Fruit fly (Drosophila melanogaster) whole organism, embryonic: ENCODE data around the gene CG6041.
A peak's percentile ranks its signal among the peaks of the same experiment; 100 is the strongest.

Experiments used
- Antp ChIP-seq: fragments of 200-800 bp; sonication (Bioruptor generic); optimal IDR thresholded peaks from 3 replicates; lab custom pipeline; 2016; ENCODE audit warnings: missing biosample characterization, missing genetic modification characterization
- Asciz ChIP-seq: fragments of 200-800 bp; sonication (Bioruptor generic); optimal IDR thresholded peaks from 2 replicates; lab custom pipeline; 2017; ENCODE audit warnings: missing biosample characterization, mild to moderate bottlenecking, missing genetic modification characterization, missing genetic modification reagents
- Atf3 ChIP-seq: fragments of 200-800 bp; sonication (Bioruptor generic); optimal IDR thresholded peaks from 3 replicates; lab custom pipeline; 2016; ENCODE audit warnings: missing biosample characterization, missing genetic modification characterization
- CG12299 ChIP-seq: fragments of 200-800 bp; sonication (Bioruptor generic); optimal IDR thresholded peaks from 2 replicates; lab custom pipeline; 2018; ENCODE audit warnings: missing biosample characterization, mild to moderate bottlenecking, missing genetic modification characterization
- CG13424 ChIP-seq: fragments of 200-800 bp; sonication (Bioruptor generic); optimal IDR thresholded peaks from 2 replicates; lab custom pipeline; 2019; ENCODE audit warnings: missing biosample characterization, mild to moderate bottlenecking, missing genetic modification characterization, moderate library complexity
- CG15011 ChIP-seq: fragments of 200-800 bp; sonication (Bioruptor generic); optimal IDR thresholded peaks from 3 replicates; lab custom pipeline; 2018; ENCODE audit warnings: missing biosample characterization, mild to moderate bottlenecking, missing genetic modification characterization
- CG15601 ChIP-seq: fragments of 200-800 bp; sonication (Bioruptor generic); optimal IDR thresholded peaks from 3 replicates; lab custom pipeline; 2019; ENCODE audit warnings: missing biosample characterization, mild to moderate bottlenecking, missing genetic modification characterization, moderate library complexity
- CG17328 ChIP-seq: fragments of 200-800 bp; sonication (Bioruptor generic); IDR thresholded peaks from 2 replicates; pipeline ENCODE4 v1.3.6; 2022; ENCODE audit warnings: missing biosample characterization, missing genetic modification characterization
- CG17359 ChIP-seq: fragments of 200-800 bp; sonication (Bioruptor generic); optimal IDR thresholded peaks from 3 replicates; lab custom pipeline; 2018; ENCODE audit warnings: missing biosample characterization, mild to moderate bottlenecking, missing genetic modification characterization, moderate library complexity
- CG17829 ChIP-seq: fragments of 200-800 bp; optimal IDR thresholded peaks from 2 replicates; lab custom pipeline; 2019; ENCODE audit warnings: missing biosample characterization, mild to moderate bottlenecking, missing genetic modification characterization, moderate library complexity
- CG18599 ChIP-seq: fragments of 200-800 bp; sonication (Bioruptor generic); optimal IDR thresholded peaks from 3 replicates; lab custom pipeline; 2017; ENCODE audit warnings: missing biosample characterization, missing genetic modification characterization, mild to moderate bottlenecking, moderate library complexity, missing genetic modification reagents
- CG31388 ChIP-seq: fragments of 200-800 bp; sonication (Bioruptor generic); optimal IDR thresholded peaks from 2 replicates; lab custom pipeline; 2016; ENCODE audit warnings: missing biosample characterization, missing genetic modification characterization
- CG31441 ChIP-seq: fragments of 200-800 bp; sonication (Bioruptor generic); IDR thresholded peaks from 2 replicates; pipeline ENCODE4 v1.3.6; 2022; ENCODE audit warnings: missing biosample characterization, missing genetic modification characterization
- CG4707 ChIP-seq: fragments of 200-800 bp; sonication (Bioruptor generic); optimal IDR thresholded peaks from 2 replicates; lab custom pipeline; 2018; ENCODE audit warnings: missing biosample characterization, mild to moderate bottlenecking, missing genetic modification characterization, moderate library complexity
- CG5953 ChIP-seq: fragments of 200-800 bp; sonication (Bioruptor generic); IDR thresholded peaks from 2 replicates; pipeline ENCODE4 v1.3.6; 2022; ENCODE audit warnings: missing biosample characterization, missing genetic modification characterization
- CG6689 ChIP-seq: fragments of 200-800 bp; sonication (Bioruptor generic); IDR thresholded peaks from 2 replicates; pipeline ENCODE4 v1.3.6; 2022; ENCODE audit warnings: missing biosample characterization, missing genetic modification characterization
- CG6791 ChIP-seq: fragments of 200-800 bp; sonication (Bioruptor generic); IDR thresholded peaks from 3 replicates; pipeline ENCODE4 v1.3.6; 2022; ENCODE audit warnings: missing biosample characterization, missing genetic modification characterization; ENCODE audit not compliant: partially characterized antibody
- CG7372 ChIP-seq: fragments of 200-800 bp; sonication (Bioruptor generic); IDR thresholded peaks from 2 replicates; pipeline ENCODE4 v1.3.6; 2022; ENCODE audit warnings: missing biosample characterization, missing genetic modification characterization
- CG7786 ChIP-seq: fragments of 200-800 bp; sonication (Bioruptor generic); optimal IDR thresholded peaks from 2 replicates; lab custom pipeline; 2016; ENCODE audit warnings: missing biosample characterization, missing genetic modification characterization
- CG8089 ChIP-seq: fragments of 200-800 bp; sonication (Bioruptor generic); optimal IDR thresholded peaks from 3 replicates; lab custom pipeline; 2016; ENCODE audit warnings: missing biosample characterization, missing genetic modification characterization
- CG8944 ChIP-seq: fragments of 200-800 bp; sonication (Bioruptor generic); optimal IDR thresholded peaks from 3 replicates; lab custom pipeline; 2016; ENCODE audit warnings: missing biosample characterization, missing genetic modification characterization
- CG9437 ChIP-seq: fragments of 200-800 bp; sonication (Bioruptor generic); optimal IDR thresholded peaks from 2 replicates; lab custom pipeline; 2018; ENCODE audit warnings: missing biosample characterization, mild to moderate bottlenecking, missing genetic modification characterization
- CG9727 ChIP-seq: fragments of 200-800 bp; sonication (Bioruptor generic); optimal IDR thresholded peaks from 3 replicates; lab custom pipeline; 2017; ENCODE audit warnings: missing biosample characterization, mild to moderate bottlenecking, missing genetic modification characterization
- Camta ChIP-seq: fragments of 200-800 bp; sonication (Bioruptor generic); optimal IDR thresholded peaks from 2 replicates; lab custom pipeline; 2016; ENCODE audit warnings: missing biosample characterization, missing genetic modification characterization
- D19A ChIP-seq: fragments of 200-800 bp; optimal IDR thresholded peaks from 3 replicates; lab custom pipeline; 2019; ENCODE audit warnings: missing biosample characterization, mild to moderate bottlenecking, missing genetic modification characterization, moderate library complexity
- Dip3 ChIP-seq: fragments of 200-800 bp; sonication (Bioruptor generic); optimal IDR thresholded peaks from 3 replicates; lab custom pipeline; 2016; ENCODE audit warnings: missing biosample characterization, missing genetic modification characterization
- Hmx ChIP-seq: fragments of 200-800 bp; sonication (Bioruptor generic); optimal IDR thresholded peaks from 2 replicates; lab custom pipeline; 2016; ENCODE audit warnings: missing biosample characterization, missing genetic modification characterization
- Hr78 ChIP-seq, 2 experiments: fragments of 200-800 bp in 1 of 2; fragments of >200 bp in 1 of 2; sonication (Bioruptor generic) in 1 of 2; optimal IDR thresholded peaks; 2 replicates each; lab custom pipeline; 2017 to 2019; ENCODE audit warnings: missing biosample characterization in 2 of 2, missing genetic modification characterization in 2 of 2, mild to moderate bottlenecking in 1 of 2, moderate library complexity in 1 of 2
- Oaz ChIP-seq: fragments of 200-800 bp; sonication (Bioruptor generic); IDR thresholded peaks from 2 replicates; pipeline ENCODE4 v1.3.6; 2022; ENCODE audit warnings: missing biosample characterization, missing genetic modification characterization
- PHDP ChIP-seq: fragments of 200-800 bp; sonication (Bioruptor generic); optimal IDR thresholded peaks from 3 replicates; lab custom pipeline; 2018; ENCODE audit warnings: missing biosample characterization, mild to moderate bottlenecking, missing genetic modification characterization, moderate library complexity
- Spps ChIP-seq: fragments of 200-800 bp; sonication (Bioruptor generic); optimal IDR thresholded peaks from 2 replicates; lab custom pipeline; 2018; ENCODE audit warnings: missing biosample characterization, mild to moderate bottlenecking, missing genetic modification characterization
- TFAM ChIP-seq: fragments of 200-800 bp; sonication (Bioruptor generic); optimal IDR thresholded peaks from 2 replicates; lab custom pipeline; 2017; ENCODE audit warnings: missing biosample characterization, missing genetic modification characterization, inconsistent platforms
- Trl ChIP-seq, 3 experiments: fragments of >200 bp in 2 of 3; fragments of 200-800 bp in 1 of 3; sonication (Bioruptor generic) in 1 of 3; optimal IDR thresholded peaks; 2 replicates in 1 of 3; 3 replicates in 2 of 3; lab custom pipeline; 2016 to 2017; ENCODE audit warnings: missing biosample characterization in 1 of 3, missing genetic modification characterization in 1 of 3
- ab ChIP-seq: fragments of 200-800 bp; sonication (Bioruptor generic); optimal IDR thresholded peaks from 2 replicates; lab custom pipeline; 2016; ENCODE audit warnings: missing biosample characterization, missing genetic modification characterization
- aop ChIP-seq: fragments of 200-800 bp; sonication (Bioruptor generic); IDR thresholded peaks from 2 replicates; pipeline ENCODE4 v1.3.6; 2022; ENCODE audit warnings: missing biosample characterization, missing genetic modification characterization
- bowl ChIP-seq: fragments of 200-800 bp; sonication (Bioruptor generic); IDR thresholded peaks from 2 replicates; pipeline ENCODE4 v1.3.6; 2022; ENCODE audit warnings: missing biosample characterization, missing genetic modification characterization
- chn ChIP-seq: fragments of 200-800 bp; sonication (Bioruptor generic); optimal IDR thresholded peaks from 2 replicates; lab custom pipeline; 2016; ENCODE audit warnings: missing biosample characterization, missing genetic modification characterization
- ewg ChIP-seq: fragments of 200-800 bp; sonication (Bioruptor generic); optimal IDR thresholded peaks from 3 replicates; lab custom pipeline; 2017; ENCODE audit warnings: mild to moderate bottlenecking, missing biosample characterization, missing genetic modification reagents, missing genetic modification characterization
- fd64A ChIP-seq: fragments of 200-800 bp; sonication (Bioruptor generic); optimal IDR thresholded peaks from 3 replicates; lab custom pipeline; 2018; ENCODE audit warnings: missing biosample characterization, mild to moderate bottlenecking, missing genetic modification characterization
- ftz-f1 ChIP-seq: fragments of 200-800 bp; sonication (Bioruptor generic); optimal IDR thresholded peaks from 2 replicates; lab custom pipeline; 2016; ENCODE audit warnings: missing biosample characterization, missing genetic modification characterization
- inv ChIP-seq: fragments of 200-800 bp; sonication (Bioruptor generic); IDR thresholded peaks from 2 replicates; pipeline ENCODE4 v1.3.6; 2022; ENCODE audit warnings: missing biosample characterization, missing genetic modification characterization; ENCODE audit not compliant: partially characterized antibody
- kay ChIP-seq: fragments of 200-800 bp; sonication (Bioruptor generic); optimal IDR thresholded peaks from 2 replicates; lab custom pipeline; 2016; ENCODE audit warnings: missing biosample characterization, missing genetic modification characterization
- run ChIP-seq: fragments of 200-800 bp; sonication (Bioruptor generic); optimal IDR thresholded peaks from 3 replicates; lab custom pipeline; 2018; ENCODE audit warnings: missing biosample characterization, mild to moderate bottlenecking, missing genetic modification characterization
- sd ChIP-seq: fragments of 200-800 bp; sonication (Bioruptor generic); optimal IDR thresholded peaks from 3 replicates; lab custom pipeline; 2018; ENCODE audit warnings: missing biosample characterization, mild to moderate bottlenecking, missing genetic modification characterization, moderate library complexity
- ssp ChIP-seq: fragments of 200-800 bp; sonication (Bioruptor generic); IDR thresholded peaks from 2 replicates; pipeline ENCODE4 v1.3.6; 2022; ENCODE audit warnings: missing biosample characterization, missing genetic modification characterization
- trem ChIP-seq: fragments of 200-800 bp; optimal IDR thresholded peaks from 3 replicates; lab custom pipeline; 2019; ENCODE audit warnings: missing biosample characterization, mild to moderate bottlenecking, missing genetic modification characterization, moderate library complexity
- tup ChIP-seq: fragments of 200-800 bp; sonication (Bioruptor generic); optimal IDR thresholded peaks from 2 replicates; lab custom pipeline; 2016; ENCODE audit warnings: missing biosample characterization, mild to moderate bottlenecking, missing genetic modification characterization, moderate library complexity
- yki ChIP-seq: fragments of >200 bp; optimal IDR thresholded peaks from 3 replicates; lab custom pipeline; 2018
- zfh1 ChIP-seq: fragments of 200-800 bp; sonication (Bioruptor generic); IDR thresholded peaks from 3 replicates; pipeline ENCODE4 v1.3.6; 2022; ENCODE audit warnings: missing biosample characterization, missing genetic modification characterization

CG6041 gene

DNA sequence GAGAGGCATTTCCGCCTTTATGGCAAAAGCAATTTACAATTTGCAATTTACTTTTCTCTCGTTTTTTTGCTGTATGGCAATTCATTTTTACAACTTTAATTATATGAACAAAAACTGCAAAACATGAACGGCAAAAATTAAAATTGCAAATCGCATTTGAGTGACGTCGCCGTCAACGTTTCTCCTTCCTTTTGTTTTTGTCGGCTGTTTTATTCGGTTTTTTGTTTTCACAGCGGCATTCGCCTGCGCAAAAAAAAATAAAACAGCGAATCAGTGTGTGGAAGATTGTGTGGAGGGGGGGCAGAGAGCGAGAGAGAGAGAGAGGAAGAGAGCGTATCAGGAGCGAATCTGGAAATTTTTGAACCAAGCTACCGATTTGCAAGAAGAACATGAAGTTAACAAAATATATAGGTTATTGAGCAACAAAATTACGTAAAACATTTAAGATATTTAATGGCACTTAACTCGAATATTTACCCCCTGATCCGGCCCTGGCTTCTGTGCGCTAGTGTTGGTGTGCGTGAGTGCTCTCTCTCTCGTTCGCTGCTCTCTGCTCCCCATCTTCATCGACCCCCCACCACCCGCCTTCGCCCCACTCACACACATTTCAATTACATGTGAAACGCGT, 29.3 kb upstream of the CG6041 start (continued):
- TF ChIP-seq kay (GFP tag; lab: Kevin White, UChicago) (peak; percentile 98), Atf3 (peak; percentile 98), sd (peak; percentile 96), inv (GFP tag; lab: Robert Waterston, UW) (peak; percentile 90), fd64A (GFP tag; lab: Kevin White, UChicago) (peak; percentile 96), CG7372 (GFP tag; lab: Robert Waterston, UW) (peak; percentile 99), tup (GFP tag; lab: Kevin White, UChicago) (peak; percentile 98), chn (GFP tag; lab: Kevin White, UChicago) (peak; percentile 99), CG15011 (GFP tag; lab: Kevin White, UChicago) (peak; percentile 98), Dip3 (GFP tag; lab: Kevin White, UChicago) (peak; percentile 98), CG13424 (peak; percentile 99), CG17359 (tag; lab: Kevin White, UChicago) (peak; percentile 99), run (peak; percentile 94), Spps (peak; percentile 94), CG6791 (GFP tag; lab: Robert Waterston, UW) (peak; percentile 82), CG18599 (peak; percentile 100), CG5953 (peak; percentile 99), CG6689 (GFP tag; lab: Robert Waterston, UW) (peak; percentile 99), CG15601 (tag; lab: Kevin White, UChicago) (peak; percentile 96), CG4707 (GFP tag; lab: Kevin White, UChicago) (peak; percentile 86), D19A (tag; lab: Kevin White, UChicago) (peak; percentile 94), ewg (GFP tag; lab: Kevin White, UChicago) (peak; percentile 98), CG8089 (GFP tag; lab: Kevin White, UChicago) (peak; percentile 98), CG31441 (GFP tag; lab: Robert Waterston, UW) (peak; percentile 97), CG31388 (GFP tag; lab: Kevin White, UChicago) (peak; percentile 97), PHDP (tag; lab: Kevin White, UChicago) (peak; percentile 98), aop (peak; percentile 96), Antp (peak; percentile 99), CG17328 (GFP tag; lab: Robert Waterston, UW) (peak; percentile 99), CG9727 (peak; percentile 96), CG9437 (peak; percentile 91), Hr78 (GFP tag; optimal IDR thresholded peaks at IDR 0.05; lab: Kevin White, UChicago) (peak in 1 of 2 experiments; percentile 90), bowl (peak; percentile 98), ftz-f1 (GFP tag; lab: Kevin White, UChicago) (peak; percentile 96), CG7786 (peak; percentile 99), TFAM (GFP tag; lab: Kevin White, UChicago) (peak; percentile 85), Trl (optimal IDR thresholded peaks at IDR 0.05; lab: Kevin White, UChicago) (peak; percentile 89 to 97), Trl (GFP tag; optimal IDR thresholded peaks at IDR 0.05; lab: Kevin White, UChicago) (peak; percentile 99), CG17829 (tag; lab: Kevin White, UChicago) (peak; percentile 98), CG8944 (GFP tag; lab: Kevin White, UChicago) (peak; percentile 99), Camta (GFP tag; lab: Kevin White, UChicago) (peak; percentile 99), yki (lab: Kevin White, UChicago) (peak; percentile 93), ssp (peak; percentile 96), Oaz (GFP tag; lab: Robert Waterston, UW) (peak; percentile 98), ab (GFP tag; lab: Kevin White, UChicago) (peak; percentile 99), Hmx (GFP tag; lab: Kevin White, UChicago) (peak; percentile 95), trem (peak; percentile 90), zfh1 (peak; percentile 99), Asciz (GFP tag; lab: Kevin White, UChicago) (peak; percentile 98), CG12299 (tag; lab: Kevin White, UChicago) (peak; percentile 98)
